Fruit fly (Drosophila melanogaster) whole organism, embryonic: ENCODE data around the gene gdl.

Experiments used
- Bgb ChIP-seq: fragments of 200-800 bp; sonication (Bioruptor generic); IDR thresholded peaks from 2 replicates; pipeline ENCODE4 v1.3.6; 2022; ENCODE audit warnings: missing biosample characterization, missing genetic modification characterization; ENCODE audit not compliant: partially characterized antibody
- CG10267 ChIP-seq: fragments of 200-800 bp; sonication (Bioruptor generic); optimal IDR thresholded peaks from 2 replicates; lab custom pipeline; 2018; ENCODE audit warnings: missing biosample characterization, mild to moderate bottlenecking, missing genetic modification characterization, moderate library complexity
- CG10431 ChIP-seq: fragments of 200-800 bp; sonication (Bioruptor generic); optimal IDR thresholded peaks from 3 replicates; lab custom pipeline; 2018; ENCODE audit warnings: missing biosample characterization, mild to moderate bottlenecking, missing genetic modification characterization
- CG10462 ChIP-seq: fragments of 200-800 bp; sonication (Bioruptor generic); optimal IDR thresholded peaks from 2 replicates; lab custom pipeline; 2016; ENCODE audit warnings: missing biosample characterization, missing genetic modification characterization
- CG11695 ChIP-seq: fragments of 200-800 bp; sonication (Bioruptor generic); IDR thresholded peaks from 3 replicates; pipeline ENCODE4 v1.3.6; 2022; ENCODE audit warnings: missing biosample characterization, missing genetic modification characterization
- CG12659 ChIP-seq: fragments of 200-800 bp; sonication (Bioruptor generic); optimal IDR thresholded peaks from 3 replicates; lab custom pipeline; 2017; ENCODE audit warnings: mild to moderate bottlenecking, missing biosample characterization, missing genetic modification reagents, missing genetic modification characterization
- CG14965 ChIP-seq: fragments of 200-800 bp; sonication (Bioruptor generic); optimal IDR thresholded peaks from 2 replicates; lab custom pipeline; 2016; ENCODE audit warnings: missing biosample characterization, missing genetic modification characterization, borderline replicate concordance
- CG16813 ChIP-seq: fragments of 200-800 bp; sonication (Bioruptor generic); IDR thresholded peaks from 3 replicates; pipeline ENCODE4 v1.3.6; 2022; ENCODE audit warnings: missing biosample characterization, missing genetic modification characterization; ENCODE audit not compliant: partially characterized antibody
- CG18599 ChIP-seq: fragments of 200-800 bp; sonication (Bioruptor generic); optimal IDR thresholded peaks from 3 replicates; lab custom pipeline; 2017; ENCODE audit warnings: missing biosample characterization, missing genetic modification characterization, mild to moderate bottlenecking, moderate library complexity, missing genetic modification reagents
- CG3407 ChIP-seq: fragments of 200-800 bp; sonication (Bioruptor generic); optimal IDR thresholded peaks from 2 replicates; lab custom pipeline; 2018; ENCODE audit warnings: missing biosample characterization, mild to moderate bottlenecking, missing genetic modification characterization
- CG3847 ChIP-seq: fragments of 200-800 bp; sonication (Bioruptor generic); IDR thresholded peaks from 2 replicates; pipeline ENCODE4 v1.3.6; 2022; ENCODE audit warnings: missing biosample characterization, missing genetic modification characterization
- CG4360 ChIP-seq: fragments of 200-800 bp; sonication (Bioruptor generic); IDR thresholded peaks from 2 replicates; pipeline ENCODE4 v1.3.6; 2022; ENCODE audit warnings: missing biosample characterization, missing genetic modification characterization
- CG6254 ChIP-seq: fragments of 200-800 bp; sonication (Bioruptor generic); optimal IDR thresholded peaks from 3 replicates; lab custom pipeline; 2017; ENCODE audit warnings: mild to moderate bottlenecking, missing biosample characterization, missing genetic modification reagents, missing genetic modification characterization
- CG7839 ChIP-seq: fragments of 200-800 bp; sonication (Bioruptor generic); optimal IDR thresholded peaks from 3 replicates; lab custom pipeline; 2018; ENCODE audit warnings: missing biosample characterization, mild to moderate bottlenecking, missing genetic modification characterization, moderate library complexity
- CG8359 ChIP-seq: fragments of 200-800 bp; sonication (Bioruptor generic); optimal IDR thresholded peaks from 2 replicates; lab custom pipeline; 2017; ENCODE audit warnings: missing biosample characterization, mild to moderate bottlenecking, missing genetic modification characterization, borderline replicate concordance
- CTCF ChIP-seq: fragments of 200-800 bp; sonication (Bioruptor generic); optimal IDR thresholded peaks from 2 replicates; lab custom pipeline; 2017; ENCODE audit warnings: missing biosample characterization, mild to moderate bottlenecking, missing genetic modification characterization, moderate library complexity
- Fer2 ChIP-seq: fragments of 200-800 bp; sonication (Bioruptor generic); optimal IDR thresholded peaks from 2 replicates; lab custom pipeline; 2018; ENCODE audit warnings: missing biosample characterization, mild to moderate bottlenecking, missing genetic modification characterization, moderate library complexity
- Gug ChIP-seq: fragments of 200-800 bp; sonication (Bioruptor generic); IDR thresholded peaks from 4 replicates; pipeline ENCODE4 v1.3.6; 2022; ENCODE audit warnings: missing biosample characterization, missing genetic modification characterization
- HHEX ChIP-seq: fragments of 200-800 bp; sonication (Bioruptor generic); optimal IDR thresholded peaks from 3 replicates; lab custom pipeline; 2017; ENCODE audit warnings: missing biosample characterization, mild to moderate bottlenecking, missing genetic modification characterization, missing genetic modification reagents
- HLH54F ChIP-seq: fragments of 200-800 bp; sonication (Bioruptor generic); optimal IDR thresholded peaks from 3 replicates; lab custom pipeline; 2016; ENCODE audit warnings: missing biosample characterization, missing genetic modification characterization
- Hr3 ChIP-seq: fragments of 200-800 bp; sonication (Bioruptor generic); optimal IDR thresholded peaks from 3 replicates; lab custom pipeline; 2016; ENCODE audit warnings: missing biosample characterization, missing genetic modification characterization
- Hsf ChIP-seq: fragments of 200-800 bp; sonication (Bioruptor generic); optimal IDR thresholded peaks from 3 replicates; lab custom pipeline; 2016; ENCODE audit warnings: missing biosample characterization, missing genetic modification characterization
- Lhr ChIP-seq: fragments of 200-800 bp; sonication (Bioruptor generic); optimal IDR thresholded peaks from 3 replicates; lab custom pipeline; 2017; ENCODE audit warnings: mild to moderate bottlenecking, missing biosample characterization, missing genetic modification reagents, missing genetic modification characterization
- NK7.1 ChIP-seq: fragments of 200-800 bp; sonication (Bioruptor generic); optimal IDR thresholded peaks from 3 replicates; lab custom pipeline; 2016; ENCODE audit warnings: missing biosample characterization, missing genetic modification characterization
- Pdp1 ChIP-seq, 2 experiments: fragments of 200-800 bp; sonication (Bioruptor generic); optimal IDR thresholded peaks; 3 replicates each; lab custom pipeline; 2016; ENCODE audit warnings: missing biosample characterization in 2 of 2, missing genetic modification characterization in 2 of 2, mild to moderate bottlenecking in 1 of 2, moderate library complexity in 1 of 2
- Sry-δ ChIP-seq: fragments of 200-800 bp; sonication (Bioruptor generic); optimal IDR thresholded peaks from 2 replicates; lab custom pipeline; 2016; ENCODE audit warnings: missing biosample characterization, missing genetic modification characterization
- Ssrp ChIP-seq: fragments of 200-800 bp; sonication (Bioruptor generic); optimal IDR thresholded peaks from 2 replicates; lab custom pipeline; 2018; ENCODE audit warnings: missing biosample characterization, mild to moderate bottlenecking, missing genetic modification characterization, moderate library complexity
- Xbp1 ChIP-seq: fragments of 200-800 bp; sonication (Bioruptor generic); optimal IDR thresholded peaks from 3 replicates; lab custom pipeline; 2016; ENCODE audit warnings: missing biosample characterization, mild to moderate bottlenecking, missing genetic modification characterization
- bab2 ChIP-seq: fragments of 200-800 bp; sonication (Bioruptor generic); optimal IDR thresholded peaks from 2 replicates; lab custom pipeline; 2016; ENCODE audit warnings: missing biosample characterization, missing genetic modification characterization
- cato ChIP-seq: fragments of 200-800 bp; sonication (Bioruptor generic); optimal IDR thresholded peaks from 2 replicates; lab custom pipeline; 2016; ENCODE audit warnings: missing biosample characterization, missing genetic modification characterization, borderline replicate concordance
- chinmo ChIP-seq: fragments of 200-800 bp; sonication (Bioruptor generic); IDR thresholded peaks from 4 replicates; pipeline ENCODE4 v1.3.6; 2022; ENCODE audit warnings: missing biosample characterization, missing genetic modification characterization; ENCODE audit not compliant: partially characterized antibody
- ci ChIP-seq: fragments of 200-800 bp; sonication (Bioruptor generic); IDR thresholded peaks from 3 replicates; pipeline ENCODE4 v1.3.6; 2022; ENCODE audit warnings: missing biosample characterization, missing genetic modification characterization
- crol ChIP-seq: fragments of 200-800 bp; sonication (Bioruptor generic); IDR thresholded peaks from 2 replicates; pipeline ENCODE4 v1.3.6; 2022; ENCODE audit warnings: missing biosample characterization, missing genetic modification characterization
- dpn ChIP-seq, 2 experiments: fragments of 200-800 bp; sonication (Bioruptor generic); optimal IDR thresholded peaks; 3 replicates each; lab custom pipeline; 2016; ENCODE audit warnings: missing biosample characterization in 2 of 2, missing genetic modification characterization in 2 of 2
- fd64A ChIP-seq: fragments of 200-800 bp; sonication (Bioruptor generic); optimal IDR thresholded peaks from 3 replicates; lab custom pipeline; 2018; ENCODE audit warnings: missing biosample characterization, mild to moderate bottlenecking, missing genetic modification characterization
- fu2 ChIP-seq: fragments of 200-800 bp; sonication (Bioruptor generic); optimal IDR thresholded peaks from 2 replicates; lab custom pipeline; 2016; ENCODE audit warnings: missing biosample characterization, missing genetic modification characterization
- grau ChIP-seq: fragments of 200-800 bp; optimal IDR thresholded peaks from 3 replicates; lab custom pipeline; 2019; ENCODE audit warnings: missing biosample characterization, mild to moderate bottlenecking, missing genetic modification characterization, moderate library complexity
- gro ChIP-seq: fragments of 200-800 bp; sonication (Bioruptor generic); optimal IDR thresholded peaks from 2 replicates; lab custom pipeline; 2016; ENCODE audit warnings: missing biosample characterization, missing genetic modification characterization
- h ChIP-seq: fragments of >200 bp; optimal IDR thresholded peaks from 2 replicates; lab custom pipeline; 2017
- inv ChIP-seq: fragments of 200-800 bp; sonication (Bioruptor generic); IDR thresholded peaks from 2 replicates; pipeline ENCODE4 v1.3.6; 2022; ENCODE audit warnings: missing biosample characterization, missing genetic modification characterization; ENCODE audit not compliant: partially characterized antibody
- odd ChIP-seq: fragments of 200-800 bp; sonication (Bioruptor generic); optimal IDR thresholded peaks from 2 replicates; lab custom pipeline; 2017; ENCODE audit warnings: missing biosample characterization, mild to moderate bottlenecking, missing genetic modification characterization
- pita ChIP-seq: fragments of 200-800 bp; sonication (Bioruptor generic); optimal IDR thresholded peaks from 2 replicates; lab custom pipeline; 2017; ENCODE audit warnings: missing biosample characterization, mild to moderate bottlenecking, missing genetic modification characterization
- row ChIP-seq: fragments of 200-800 bp; sonication (Bioruptor generic); IDR thresholded peaks from 3 replicates; pipeline ENCODE4 v1.3.6; 2022; ENCODE audit warnings: missing biosample characterization, missing genetic modification characterization
- sqz ChIP-seq: fragments of 200-800 bp; sonication (Bioruptor generic); optimal IDR thresholded peaks from 3 replicates; lab custom pipeline; 2018; ENCODE audit warnings: missing biosample characterization, mild to moderate bottlenecking, missing genetic modification characterization
- sug ChIP-seq: fragments of 200-800 bp; optimal IDR thresholded peaks from 2 replicates; lab custom pipeline; 2019; ENCODE audit warnings: missing biosample characterization, mild to moderate bottlenecking, missing genetic modification characterization, moderate library complexity
- unc-4 ChIP-seq: fragments of 200-800 bp; sonication (Bioruptor generic); IDR thresholded peaks from 2 replicates; pipeline ENCODE4 v1.3.6; 2022; ENCODE audit warnings: missing biosample characterization, missing genetic modification characterization; ENCODE audit not compliant: partially characterized antibody

gdl gene

dm6 chr3L:15537916-15538581 lies 28.8 kb downstream of the gdl start (continued):
- TF ChIP-seq CG10267 (tag; lab: Kevin White, UChicago) (peak; percentile 63), Hr3 (peak; percentile 66), CG16813 (GFP tag; lab: Robert Waterston, UW) (no peak), ci (GFP tag; lab: Robert Waterston, UW) (no peak), cato (GFP tag; lab: Kevin White, UChicago) (peak; percentile 57), HLH54F (GFP tag; lab: Kevin White, UChicago) (peak; percentile 10), CG8359 (GFP tag; lab: Kevin White, UChicago) (peak; percentile 41), CG3847 (no peak), Bgb (GFP tag; lab: Robert Waterston, UW) (no peak), pita (GFP tag; lab: Kevin White, UChicago) (no peak), Fer2 (tag; lab: Kevin White, UChicago) (no peak), CG12659 (GFP tag; lab: Kevin White, UChicago) (peak; percentile 65), bab2 (GFP tag; lab: Kevin White, UChicago) (peak; percentile 39), Sry-δ (peak; percentile 9), fd64A (GFP tag; lab: Kevin White, UChicago) (no peak), odd (peak; percentile 65), CG10431 (GFP tag; lab: Kevin White, UChicago) (peak; percentile 6), CTCF (GFP tag; lab: Kevin White, UChicago) (peak; percentile 15), CG7839 (tag; lab: Kevin White, UChicago) (peak; percentile 84), h (lab: Kevin White, UChicago) (no peak), fu2 (GFP tag; lab: Kevin White, UChicago) (peak; percentile 16), CG6254 (GFP tag; lab: Kevin White, UChicago) (peak; percentile 60), CG11695 (GFP tag; lab: Robert Waterston, UW) (peak; percentile 73; the same call in 2 of the 3 replicates), Hsf (GFP tag; lab: Kevin White, UChicago) (peak; percentile 67), CG4360 (GFP tag; lab: Robert Waterston, UW) (0 out of 2 replicates have a peak, but pooled peaks have one; percentile 8)

- no peak for TF ChIP-seq CG3407 (GFP tag; lab: Kevin White, UChicago)
- peak; percentile 35 for TF ChIP-seq sug
- no peak for TF ChIP-seq grau (tag; lab: Kevin White, UChicago)
- no peak for TF ChIP-seq Xbp1 (GFP tag; lab: Kevin White, UChicago)
- TF ChIP-seq crol (GFP tag; lab: Robert Waterston, UW) = no peak
- TF ChIP-seq Pdp1 (GFP tag; optimal IDR thresholded peaks at IDR 0.05; lab: Kevin White, UChicago) = peak in 1 of 2 experiments; percentile 35
- TF ChIP-seq sqz (GFP tag; lab: Kevin White, UChicago) = peak; percentile 77
- TF ChIP-seq Bgb (GFP tag; lab: Robert Waterston, UW) = no peak
- TF ChIP-seq gro (GFP tag; lab: Kevin White, UChicago) = no peak
- TF ChIP-seq Fer2 (tag; lab: Kevin White, UChicago) = no peak
- TF ChIP-seq inv = no peak
- TF ChIP-seq CG10462 (GFP tag; lab: Kevin White, UChicago) = no peak
- TF ChIP-seq Ssrp = no peak
- no peak for TF ChIP-seq Gug (GFP tag; lab: Robert Waterston, UW)
- peak; percentile 44; the same call in 2 of the 3 replicates for TF ChIP-seq row (GFP tag; lab: Robert Waterston, UW)
- no peak for TF ChIP-seq Lhr (GFP tag; lab: Kevin White, UChicago)
- no peak for TF ChIP-seq NK7.1 (GFP tag; lab: Kevin White, UChicago)
- TF ChIP-seq chinmo (GFP tag; lab: Robert Waterston, UW) = 0 out of 4 replicates have a peak, but pooled peaks have one; percentile 20
- no peak for TF ChIP-seq dpn (GFP tag; optimal IDR thresholded peaks at IDR 0.05; lab: Kevin White, UChicago)
- TF ChIP-seq CG14965 (GFP tag; lab: Kevin White, UChicago) = no peak
- no peak for TF ChIP-seq unc-4 (GFP tag; lab: Robert Waterston, UW)
- TF ChIP-seq CG18599 (GFP tag; lab: Kevin White, UChicago) = peak; percentile 12
- TF ChIP-seq HHEX (GFP tag; lab: Kevin White, UChicago) = no peak
These were observed 29.6 kb downstream of the gdl start for dm6 chr3L:15538582-15539490.
